Worm (Caenorhabditis elegans) whole organism, L2 larva: ENCODE data around the gene cids-1.

Experiments
- ama-1 ChIP-seq: fragments of 150-350 bp; optimal IDR thresholded peaks from 2 replicates; lab custom pipeline; 2018; ENCODE audit warnings: inconsistent platforms
- sma-9 ChIP-seq, 2 experiments: fragments of 150-350 bp in 1 of 2; sonication (generic microtip) in 1 of 2; optimal IDR thresholded peaks; 2 replicates each; lab custom pipeline; 2014 to 2016; ENCODE audit warnings: missing genetic modification characterization in 2 of 2, mild to moderate bottlenecking in 1 of 2, missing biosample characterization in 1 of 2, missing compliant biosample characterization in 1 of 2, missing genetic modification reagents in 1 of 2, moderate library complexity in 1 of 2

- no peak for TF ChIP-seq sma-9 (GFP tag; optimal IDR thresholded peaks at IDR 0.05; lab: Kevin White, UChicago)
- no peak for TF ChIP-seq sma-9 (tag; optimal IDR thresholded peaks at IDR 0.05; lab: Kevin White, UChicago)
- TF ChIP-seq ama-1 (lab: Kevin White, UChicago), result no peak
Observed at ce11 chrIII:8202754-8203153, 41.5 kb upstream of the cids-1 start, which contains the start of gene snb-5.
